Fruit fly (Drosophila melanogaster) whole organism, embryonic: ENCODE measurements around the gene gry.

Experiments used
- Atf3 ChIP-seq: fragments of 200-800 bp; sonication (Bioruptor generic); optimal IDR thresholded peaks from 3 replicates; lab custom pipeline; 2016; ENCODE audit warnings: missing biosample characterization, missing genetic modification characterization
- Bdp1 ChIP-seq: fragments of 200-800 bp; sonication (Bioruptor generic); optimal IDR thresholded peaks from 3 replicates; lab custom pipeline; 2016; ENCODE audit warnings: missing biosample characterization, missing genetic modification characterization
- CG11247 ChIP-seq: fragments of 200-800 bp; sonication (Bioruptor generic); IDR thresholded peaks from 2 replicates; pipeline ENCODE4 v1.3.6; 2022; ENCODE audit warnings: missing biosample characterization, missing genetic modification characterization
- CG1603 ChIP-seq: fragments of 200-800 bp; sonication (Bioruptor generic); optimal IDR thresholded peaks from 2 replicates; lab custom pipeline; 2019; ENCODE audit warnings: missing biosample characterization, mild to moderate bottlenecking, missing genetic modification characterization, moderate library complexity
- CG16815 ChIP-seq: fragments of 200-800 bp; sonication (Bioruptor generic); optimal IDR thresholded peaks from 3 replicates; lab custom pipeline; 2017; ENCODE audit warnings: missing biosample characterization, mild to moderate bottlenecking, missing genetic modification characterization
- CG17612 ChIP-seq: fragments of 200-800 bp; sonication (Bioruptor generic); IDR thresholded peaks from 2 replicates; pipeline ENCODE4 v1.3.6; 2022; ENCODE audit warnings: missing biosample characterization, missing genetic modification characterization
- CG18476 ChIP-seq: fragments of 200-800 bp; sonication (Bioruptor generic); optimal IDR thresholded peaks from 2 replicates; lab custom pipeline; 2016; ENCODE audit warnings: missing biosample characterization, mild to moderate bottlenecking, missing genetic modification characterization
- CG18599 ChIP-seq: fragments of 200-800 bp; sonication (Bioruptor generic); optimal IDR thresholded peaks from 3 replicates; lab custom pipeline; 2017; ENCODE audit warnings: missing biosample characterization, missing genetic modification characterization, mild to moderate bottlenecking, moderate library complexity, missing genetic modification reagents
- CG2116 ChIP-seq: fragments of 200-800 bp; sonication (Bioruptor generic); optimal IDR thresholded peaks from 3 replicates; lab custom pipeline; 2018; ENCODE audit warnings: missing biosample characterization, mild to moderate bottlenecking, missing genetic modification characterization
- CG31365 ChIP-seq: fragments of 200-800 bp; sonication (Bioruptor generic); optimal IDR thresholded peaks from 2 replicates; lab custom pipeline; 2018; ENCODE audit warnings: missing biosample characterization, mild to moderate bottlenecking, missing genetic modification characterization
- CG9876 ChIP-seq: fragments of 200-800 bp; sonication (Bioruptor generic); optimal IDR thresholded peaks from 2 replicates; lab custom pipeline; 2016; ENCODE audit warnings: missing biosample characterization, missing genetic modification characterization
- ERR ChIP-seq: fragments of 200-800 bp; sonication (Bioruptor generic); optimal IDR thresholded peaks from 2 replicates; lab custom pipeline; 2016; ENCODE audit warnings: missing biosample characterization, missing genetic modification characterization
- Gug ChIP-seq: fragments of 200-800 bp; sonication (Bioruptor generic); IDR thresholded peaks from 4 replicates; pipeline ENCODE4 v1.3.6; 2022; ENCODE audit warnings: missing biosample characterization, missing genetic modification characterization
- H2.0 ChIP-seq: fragments of 200-800 bp; sonication (Bioruptor generic); IDR thresholded peaks from 2 replicates; pipeline ENCODE4 v1.3.6; 2022; ENCODE audit warnings: missing biosample characterization, missing genetic modification characterization
- HLH3B ChIP-seq: fragments of 200-800 bp; sonication (Bioruptor generic); IDR thresholded peaks from 2 replicates; pipeline ENCODE4 v1.3.6; 2022; ENCODE audit warnings: missing biosample characterization, missing genetic modification characterization
- Kr ChIP-seq: fragments of 200-800 bp; sonication (Bioruptor generic); optimal IDR thresholded peaks from 2 replicates; lab custom pipeline; 2017; ENCODE audit warnings: missing biosample characterization, mild to moderate bottlenecking, missing genetic modification characterization
- MESR4 ChIP-seq: fragments of 200-800 bp; sonication (Bioruptor generic); optimal IDR thresholded peaks from 2 replicates; lab custom pipeline; 2018; ENCODE audit warnings: missing biosample characterization, mild to moderate bottlenecking, missing genetic modification characterization, moderate library complexity
- Nf-YC ChIP-seq: fragments of 200-800 bp; optimal IDR thresholded peaks from 3 replicates; lab custom pipeline; 2019; ENCODE audit warnings: missing biosample characterization, mild to moderate bottlenecking, missing genetic modification characterization, moderate library complexity
- Rfx ChIP-seq: fragments of 200-800 bp; sonication (Bioruptor generic); IDR thresholded peaks from 2 replicates; pipeline ENCODE4 v1.3.6; 2022; ENCODE audit warnings: missing biosample characterization, missing genetic modification characterization
- Spps ChIP-seq: fragments of 200-800 bp; sonication (Bioruptor generic); optimal IDR thresholded peaks from 2 replicates; lab custom pipeline; 2018; ENCODE audit warnings: missing biosample characterization, mild to moderate bottlenecking, missing genetic modification characterization
- Xbp1 ChIP-seq: fragments of 200-800 bp; sonication (Bioruptor generic); optimal IDR thresholded peaks from 3 replicates; lab custom pipeline; 2016; ENCODE audit warnings: missing biosample characterization, mild to moderate bottlenecking, missing genetic modification characterization
- ac ChIP-seq: fragments of 200-800 bp; sonication (Bioruptor generic); optimal IDR thresholded peaks from 3 replicates; lab custom pipeline; 2017; ENCODE audit warnings: missing biosample characterization, mild to moderate bottlenecking, missing genetic modification characterization
- ap ChIP-seq: fragments of 200-800 bp; sonication (Bioruptor generic); IDR thresholded peaks from 2 replicates; pipeline ENCODE4 v1.3.6; 2022; ENCODE audit warnings: missing biosample characterization, missing genetic modification characterization
- ase ChIP-seq: fragments of 200-800 bp; sonication (Bioruptor generic); IDR thresholded peaks from 3 replicates; pipeline ENCODE4 v1.3.6; 2022; ENCODE audit warnings: missing biosample characterization, missing genetic modification characterization
- bcd ChIP-seq: fragments of 200-800 bp; sonication (Bioruptor generic); optimal IDR thresholded peaks from 2 replicates; lab custom pipeline; 2017; ENCODE audit warnings: missing biosample characterization, mild to moderate bottlenecking, missing genetic modification characterization
- btn ChIP-seq: fragments of 200-800 bp; sonication (Bioruptor generic); optimal IDR thresholded peaks from 2 replicates; lab custom pipeline; 2016; ENCODE audit warnings: missing biosample characterization, missing genetic modification characterization
- dmrt99B ChIP-seq: fragments of 200-800 bp; sonication (Bioruptor generic); optimal IDR thresholded peaks from 2 replicates; lab custom pipeline; 2018; ENCODE audit warnings: missing biosample characterization, mild to moderate bottlenecking, missing genetic modification characterization, moderate library complexity
- dysf ChIP-seq: fragments of 200-800 bp; sonication (Bioruptor generic); IDR thresholded peaks from 3 replicates; pipeline ENCODE4 v1.3.6; 2022; ENCODE audit warnings: missing biosample characterization, missing genetic modification characterization
- fd102C ChIP-seq: fragments of 200-800 bp; sonication (Bioruptor generic); optimal IDR thresholded peaks from 2 replicates; lab custom pipeline; 2018; ENCODE audit warnings: missing biosample characterization, mild to moderate bottlenecking, missing genetic modification characterization, moderate library complexity
- fu2 ChIP-seq: fragments of 200-800 bp; sonication (Bioruptor generic); optimal IDR thresholded peaks from 2 replicates; lab custom pipeline; 2016; ENCODE audit warnings: missing biosample characterization, missing genetic modification characterization
- gsb-n ChIP-seq: fragments of 200-800 bp; sonication (Bioruptor generic); optimal IDR thresholded peaks from 3 replicates; lab custom pipeline; 2018; ENCODE audit warnings: missing biosample characterization, mild to moderate bottlenecking, missing genetic modification characterization
- gt ChIP-seq: fragments of 200-800 bp; sonication (Bioruptor generic); IDR thresholded peaks from 2 replicates; pipeline ENCODE4 v1.3.6; 2022; ENCODE audit warnings: missing biosample characterization, missing genetic modification characterization
- hbn ChIP-seq: fragments of 200-800 bp; sonication (Bioruptor generic); IDR thresholded peaks from 2 replicates; pipeline ENCODE4 v1.3.6; 2022; ENCODE audit warnings: missing biosample characterization, missing genetic modification characterization; ENCODE audit not compliant: partially characterized antibody
- hkb ChIP-seq, 2 experiments: fragments of 200-800 bp in 1 of 2; fragments of >200 bp in 1 of 2; sonication (Bioruptor generic) in 1 of 2; IDR thresholded peaks in 1 of 2; optimal IDR thresholded peaks in 1 of 2; 2 replicates each; pipeline versions ENCODE4 v1.3.6 to Lab custom; 2017 to 2022; ENCODE audit warnings: missing biosample characterization in 1 of 2, missing genetic modification characterization in 1 of 2
- inv ChIP-seq: fragments of 200-800 bp; sonication (Bioruptor generic); IDR thresholded peaks from 2 replicates; pipeline ENCODE4 v1.3.6; 2022; ENCODE audit warnings: missing biosample characterization, missing genetic modification characterization; ENCODE audit not compliant: partially characterized antibody
- klu ChIP-seq: fragments of 200-800 bp; sonication (Bioruptor generic); IDR thresholded peaks from 2 replicates; pipeline ENCODE4 v1.3.6; 2022; ENCODE audit warnings: missing biosample characterization, missing genetic modification characterization
- lilli ChIP-seq: fragments of 200-800 bp; sonication (Bioruptor generic); optimal IDR thresholded peaks from 3 replicates; lab custom pipeline; 2016; ENCODE audit warnings: missing biosample characterization, missing genetic modification characterization
- nerfin-1 ChIP-seq: fragments of 200-800 bp; sonication (Bioruptor generic); optimal IDR thresholded peaks from 3 replicates; lab custom pipeline; 2019; ENCODE audit warnings: missing biosample characterization, mild to moderate bottlenecking, missing genetic modification characterization, moderate library complexity
- nom ChIP-seq: fragments of 200-800 bp; sonication (Bioruptor generic); optimal IDR thresholded peaks from 2 replicates; lab custom pipeline; 2017; ENCODE audit warnings: missing biosample characterization, missing genetic modification characterization, mild to moderate bottlenecking, moderate library complexity, missing genetic modification reagents
- onecut ChIP-seq: fragments of 200-800 bp; sonication (Bioruptor generic); IDR thresholded peaks from 2 replicates; pipeline ENCODE4 v1.3.6; 2022; ENCODE audit warnings: missing biosample characterization, missing genetic modification characterization
- pan ChIP-seq, 4 experiments: fragments of >200 bp in 3 of 4; fragments of 200-800 bp in 1 of 4; sonication (Bioruptor generic) in 1 of 4; optimal IDR thresholded peaks in 3 of 4; IDR thresholded peaks in 1 of 4; 2 replicates each; pipeline versions ENCODE4 v1.3.6 to Lab custom; 2017 to 2022; ENCODE audit warnings: missing biosample characterization in 2 of 4, missing genetic modification characterization in 2 of 4, mixed read lengths in 1 of 4
- sens ChIP-seq: fragments of 200-800 bp; sonication (Bioruptor generic); peaks from one replicate; lab custom pipeline; 2016; ENCODE audit warnings: missing biosample characterization, missing genetic modification characterization
- sim ChIP-seq: fragments of 200-800 bp; sonication (Bioruptor generic); IDR thresholded peaks from 2 replicates; pipeline ENCODE4 v1.3.6; 2022; ENCODE audit warnings: missing biosample characterization, missing genetic modification characterization
- sr ChIP-seq: fragments of 200-800 bp; sonication (Bioruptor generic); IDR thresholded peaks from 3 replicates; pipeline ENCODE4 v1.3.6; 2022; ENCODE audit warnings: missing biosample characterization, missing genetic modification characterization
- tna ChIP-seq: fragments of 200-800 bp; sonication (Bioruptor generic); IDR thresholded peaks from 2 replicates; pipeline ENCODE4 v1.3.6; 2022; ENCODE audit warnings: missing biosample characterization, missing genetic modification characterization; ENCODE audit not compliant: partially characterized antibody

The gry gene

dm6 chr3L:3186364-3186763, 12.5 kb upstream of the gry start, which contains the start of gene CG32284:
Gene CG32284 (plus strand): TSS chr3L:3186664.
- no peak for TF ChIP-seq sr (GFP tag; lab: Robert Waterston, UW)
- no peak for TF ChIP-seq CG18476 (GFP tag; lab: Kevin White, UChicago)
- TF ChIP-seq CG17612 (GFP tag; lab: Robert Waterston, UW) = no peak
- no peak for TF ChIP-seq hkb (optimal IDR thresholded peaks at IDR 0.05; lab: Kevin White, UChicago)
- TF ChIP-seq hkb (GFP tag; IDR thresholded peaks at IDR 0.05; lab: Robert Waterston, UW) = no peak
- TF ChIP-seq pan (optimal IDR thresholded peaks at IDR 0.05; lab: Kevin White, UChicago) = no peak
- no peak for TF ChIP-seq pan (GFP tag; optimal IDR thresholded peaks at IDR 0.05 in 1 of 2, IDR thresholded peaks at IDR 0.05 in 1 of 2)
- no peak for TF ChIP-seq gt (GFP tag; lab: Robert Waterston, UW)
- TF ChIP-seq klu (GFP tag; lab: Robert Waterston, UW) = no peak
- no peak for TF ChIP-seq CG16815 (GFP tag; lab: Kevin White, UChicago)
- TF ChIP-seq CG2116 (GFP tag; lab: Kevin White, UChicago) = no peak
- no peak for TF ChIP-seq fd102C (GFP tag; lab: Kevin White, UChicago)
- no peak for TF ChIP-seq MESR4 (GFP tag; lab: Kevin White, UChicago)
- no peak for TF ChIP-seq sens (GFP tag; lab: Kevin White, UChicago)
- no peak for TF ChIP-seq dysf (GFP tag; lab: Robert Waterston, UW)
- no peak for TF ChIP-seq Atf3 (GFP tag; lab: Kevin White, UChicago)
- no peak for TF ChIP-seq Spps (tag; lab: Kevin White, UChicago)
- no peak for TF ChIP-seq Nf-YC (tag; lab: Kevin White, UChicago)
- TF ChIP-seq gsb-n (tag; lab: Kevin White, UChicago) = no peak
- TF ChIP-seq btn = no peak
- TF ChIP-seq, all 482 proteins: peak for 0

dm6 chr3L:3187263-3187662, 11.6 kb upstream of the gry start, which contains the start of gene CG14957:
Gene CG14957 (plus strand): TSS chr3L:3187563.
- TF ChIP-seq Rfx (GFP tag; lab: Robert Waterston, UW) (0 out of 2 replicates have a peak, but pooled peaks have one; percentile 12), gsb-n (tag; lab: Kevin White, UChicago) (no peak), ERR (GFP tag; lab: Kevin White, UChicago) (no peak), H2.0 (GFP tag; lab: Robert Waterston, UW) (no peak), onecut (GFP tag; lab: Robert Waterston, UW) (no peak), ap (GFP tag; lab: Robert Waterston, UW) (no peak)

- TF ChIP-seq fu2 = no peak
- no peak for TF ChIP-seq tna (GFP tag; lab: Robert Waterston, UW)
- TF ChIP-seq CG18599 (GFP tag; lab: Kevin White, UChicago) = no peak
- no peak for TF ChIP-seq inv (GFP tag; lab: Robert Waterston, UW)
- no peak for TF ChIP-seq bcd (GFP tag; lab: Kevin White, UChicago)
- no peak for TF ChIP-seq CG31365 (tag; lab: Kevin White, UChicago)
- no peak for TF ChIP-seq CG11247 (GFP tag; lab: Robert Waterston, UW)
- TF ChIP-seq nom (GFP tag; lab: Kevin White, UChicago) = no peak
- no peak for TF ChIP-seq CG9876 (GFP tag; lab: Kevin White, UChicago)
These were observed 9.2 kb upstream of the gry start, which contains the start of the genes CG42525 and CG14958 for dm6 chr3L:3189647-3190046. Gene CG42525 (minus strand): TSS chr3L:3189747. Gene CG14958 (plus strand): TSS chr3L:3189978.

- TF ChIP-seq nerfin-1 (no peak), hbn (GFP tag; lab: Robert Waterston, UW) (peak; percentile 86), ac (GFP tag; lab: Kevin White, UChicago) (no peak), CG1603 (tag; lab: Kevin White, UChicago) (no peak), dmrt99B (tag; lab: Kevin White, UChicago) (no peak), Kr (GFP tag; lab: Kevin White, UChicago) (no peak), Xbp1 (no peak), lilli (no peak), ase (no peak), sim (GFP tag; lab: Robert Waterston, UW) (no peak), Gug (GFP tag; lab: Robert Waterston, UW) (no peak), HLH3B (GFP tag; lab: Robert Waterston, UW) (no peak), Bdp1 (GFP tag; lab: Kevin White, UChicago) (no peak)
These were observed 6.5 kb upstream of the gry start, which contains the start of gene CG14965 for dm6 chr3L:3192333-3192894. Gene CG14965 (minus strand): TSS chr3L:3192491.
